Worm (Caenorhabditis elegans): Measurements from ENCODE around the gene gsp-2.

DNA sequence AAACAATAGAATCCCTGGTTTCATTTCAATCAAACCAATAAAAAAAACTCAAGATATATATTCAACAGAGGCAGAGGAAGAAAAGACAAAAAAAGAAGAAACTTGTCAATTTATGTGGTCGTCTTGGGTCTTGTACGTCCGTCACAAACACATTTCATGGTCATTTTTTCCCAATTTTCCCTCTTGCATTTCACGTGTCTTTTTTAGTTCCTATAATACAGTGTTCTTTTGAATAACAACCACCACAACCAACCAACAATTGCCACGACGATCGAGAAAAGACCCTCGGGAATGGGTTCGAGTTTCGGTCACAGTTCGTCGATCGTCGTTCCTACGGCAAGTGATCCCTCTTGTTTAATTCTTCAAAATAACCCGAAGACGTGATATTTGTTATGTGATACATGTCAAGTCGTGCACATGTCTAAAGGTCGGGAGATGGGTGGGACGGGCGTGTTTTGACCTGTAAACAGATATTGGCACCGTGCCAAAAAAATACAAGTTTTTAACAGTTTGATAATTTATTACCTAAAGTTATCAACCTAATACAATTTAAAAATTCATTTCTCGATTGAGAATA, 40.2 kb upstream of the gsp-2 start:
- TF ChIP-seq W03F9.2 (tag; optimal IDR thresholded peaks at IDR 0.05): no peak
- TF ChIP-seq him-1 (tag; optimal IDR thresholded peaks at IDR 0.05): no peak
- TF ChIP-seq dao-5 (tag; optimal IDR thresholded peaks at IDR 0.05): no peak

All from whole organism, L4/young adult.